Fruit fly (Drosophila melanogaster): ENCODE data around the gene CG31464.

CG31464 gene

dm6 chr3R:8264302-8265080, 26.5 kb upstream of the CG31464 start, which contains the start of the genes RPA1 and Mcm2 (continued):
- no peak for TF ChIP-seq CG15011 (GFP tag; optimal IDR thresholded peaks at IDR 0.05)
- peak; percentile 33 for TF ChIP-seq CG8359 (GFP tag; optimal IDR thresholded peaks at IDR 0.05; ENCODE audit: borderline replicate concordance)
- peak; percentile 89 for TF ChIP-seq CG10543 (GFP tag; optimal IDR thresholded peaks at IDR 0.05)
- TF ChIP-seq CG13775 (GFP tag; optimal IDR thresholded peaks at IDR 0.05): peak; percentile 89
- TF ChIP-seq toy (GFP tag; IDR thresholded peaks at IDR 0.05): peak; percentile 67; the same call in 1 of the 2 replicates
- TF ChIP-seq Aef1 (GFP tag; IDR thresholded peaks at IDR 0.05): peak; percentile 87
- TF ChIP-seq CG4404 (GFP tag; IDR thresholded peaks at IDR 0.05): peak; percentile 65
- TF ChIP-seq knrl (GFP tag; IDR thresholded peaks at IDR 0.05; ENCODE audit: partially characterized antibody): no peak; the same call in 2 of the 3 replicates
- peak; percentile 98 for TF ChIP-seq CG15514 (GFP tag; optimal IDR thresholded peaks at IDR 0.05)
- TF ChIP-seq CG30431 (GFP tag; optimal IDR thresholded peaks at IDR 0.05): peak; percentile 69
- no peak for TF ChIP-seq PHDP (tag; optimal IDR thresholded peaks at IDR 0.05)
- peak; percentile 82 for TF ChIP-seq lmd (GFP tag; IDR thresholded peaks at IDR 0.05)
- peak; percentile 51 for TF ChIP-seq Nf-YB (GFP tag; optimal IDR thresholded peaks at IDR 0.05)
- peak; percentile 83 for TF ChIP-seq CG2712 (tag; optimal IDR thresholded peaks at IDR 0.05)
- TF ChIP-seq CG12391 (tag; optimal IDR thresholded peaks at IDR 0.05): peak; percentile 81
- peak; percentile 55 for TF ChIP-seq HHEX (GFP tag; optimal IDR thresholded peaks at IDR 0.05)
- TF ChIP-seq YL-1 (GFP tag; optimal IDR thresholded peaks at IDR 0.05): peak; percentile 65
- TF ChIP-seq CG12236 (GFP tag; optimal IDR thresholded peaks at IDR 0.05): no peak
- peak; percentile 38 for TF ChIP-seq CG3407 (GFP tag; optimal IDR thresholded peaks at IDR 0.05)
- TF ChIP-seq Vsx1 (GFP tag; optimal IDR thresholded peaks at IDR 0.05): no peak
- no peak for TF ChIP-seq sd (tag; optimal IDR thresholded peaks at IDR 0.05)
- peak; percentile 49 for TF ChIP-seq trem (tag; optimal IDR thresholded peaks at IDR 0.05)
- peak; percentile 54; the same call in 1 of the 2 replicates for TF ChIP-seq Poxn (GFP tag; IDR thresholded peaks at IDR 0.05)
- peak; percentile 23 for TF ChIP-seq maf-S (GFP tag; optimal IDR thresholded peaks at IDR 0.05)
- TF ChIP-seq pita (GFP tag; optimal IDR thresholded peaks at IDR 0.05): no peak
- peak; percentile 70 for TF ChIP-seq CG32772 (GFP tag; IDR thresholded peaks at IDR 0.05)
- peak; percentile 72 for TF ChIP-seq CG15696 (tag; optimal IDR thresholded peaks at IDR 0.05)
- peak; percentile 78 for TF ChIP-seq ken (GFP tag; IDR thresholded peaks at IDR 0.05)
- 0 out of 2 replicates have a peak, but pooled peaks have one; percentile 19 for TF ChIP-seq gsb (GFP tag; IDR thresholded peaks at IDR 0.05)
- peak; percentile 37 for TF ChIP-seq CG6683 (GFP tag; optimal IDR thresholded peaks at IDR 0.05)
- TF ChIP-seq B-H2 (GFP tag; optimal IDR thresholded peaks at IDR 0.05): peak; percentile 68
- TF ChIP-seq Deaf1 (tag; optimal IDR thresholded peaks at IDR 0.05): no peak
- peak; percentile 76 for TF ChIP-seq kni (GFP tag; optimal IDR thresholded peaks at IDR 0.05)
- TF ChIP-seq CG7963 (GFP tag; IDR thresholded peaks at IDR 0.05; ENCODE audit: partially characterized antibody): no peak
- TF ChIP-seq CG4820 (GFP tag; optimal IDR thresholded peaks at IDR 0.05): peak; percentile 74
- 0 out of 3 replicates have a peak, but pooled peaks have one; percentile 45 for TF ChIP-seq so (GFP tag; IDR thresholded peaks at IDR 0.05)
- TF ChIP-seq br (optimal IDR thresholded peaks at IDR 0.05): no peak
- TF ChIP-seq Adf1 (GFP tag; IDR thresholded peaks at IDR 0.05): no peak; the same call in none of the 2 replicates
- TF ChIP-seq CG9932 (GFP tag; IDR thresholded peaks at IDR 0.05): peak; percentile 93
- no peak for TF ChIP-seq sc (optimal IDR thresholded peaks at IDR 0.05)
- peak; percentile 58 for TF ChIP-seq sc (GFP tag; optimal IDR thresholded peaks at IDR 0.05)
- peak; percentile 73; the same call in 2 of the 3 replicates for TF ChIP-seq CG2889 (GFP tag; IDR thresholded peaks at IDR 0.05)
- peak; percentile 43 for TF ChIP-seq HLHmδ (GFP tag; optimal IDR thresholded peaks at IDR 0.05)
- TF ChIP-seq CG10147 (GFP tag; optimal IDR thresholded peaks at IDR 0.05): peak; percentile 68
- peak; percentile 82 for TF ChIP-seq Chrac-16 (GFP tag; optimal IDR thresholded peaks at IDR 0.05)
- TF ChIP-seq onecut (GFP tag; IDR thresholded peaks at IDR 0.05): peak; percentile 44
